Worm (Caenorhabditis elegans): ENCODE measurements around the gene bcmo-2.

The bcmo-2 gene

DNA sequence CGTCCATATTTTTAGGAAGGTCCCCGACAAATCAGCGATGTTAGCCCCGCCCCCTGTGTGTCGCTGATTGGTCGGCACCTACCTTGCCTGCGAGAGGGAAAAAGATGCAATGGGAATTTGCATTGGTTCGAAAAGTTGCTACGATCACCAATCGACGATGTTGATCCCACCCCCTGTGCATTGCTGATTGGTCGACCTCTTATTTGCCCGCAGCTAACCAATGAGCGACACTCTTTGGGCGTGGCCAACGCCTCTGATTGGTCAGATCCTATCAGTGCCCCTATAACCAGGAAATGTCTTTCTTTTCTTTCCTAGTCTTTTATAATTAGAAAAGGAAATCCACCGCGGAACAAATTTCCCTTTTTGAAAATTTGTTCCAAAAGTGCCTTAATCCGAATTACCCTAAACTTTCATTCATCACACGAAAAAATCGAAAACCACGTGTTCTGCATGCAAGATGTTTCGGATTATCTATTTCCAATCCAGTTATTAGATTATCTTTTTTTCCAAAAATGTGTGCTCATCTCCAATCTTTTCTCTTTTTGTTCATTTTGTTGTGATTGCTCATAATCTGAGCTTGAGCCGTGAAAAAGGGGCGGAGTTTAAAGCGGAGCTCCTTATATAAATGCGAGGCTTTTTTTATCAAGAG is 7.5 kb upstream of the bcmo-2 start:
- TF ChIP-seq gei-17 (GFP tag; optimal IDR thresholded peaks at IDR 0.05) = no peak
- 0 out of 2 replicates have a peak, but pooled peaks have one; percentile 32 for TF ChIP-seq zfh-2 (GFP tag; conservative IDR thresholded peaks at IDR 0.05)
- peak; percentile 89; the same call in 1 of the 2 replicates for TF ChIP-seq nfyb-1 (GFP tag; IDR thresholded peaks at IDR 0.05)

DNA sequence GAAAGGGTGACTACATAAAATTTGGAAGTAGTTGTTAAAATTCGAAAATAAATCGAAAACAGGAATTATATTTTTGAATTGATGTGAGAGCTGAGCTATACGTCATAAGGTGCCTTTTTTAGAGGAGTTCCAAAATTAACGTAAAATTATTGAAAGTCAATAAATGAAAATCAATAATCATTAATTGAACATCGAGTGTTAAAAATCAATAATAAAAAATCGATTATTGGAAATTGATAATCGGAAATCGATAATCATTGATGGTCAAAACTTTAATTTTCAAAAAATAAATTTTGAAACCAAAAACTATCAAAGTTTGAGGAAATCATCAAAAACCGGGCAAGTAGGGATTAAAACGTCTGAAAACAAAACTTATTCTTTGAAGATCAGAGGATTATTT is 3.0 kb upstream of the bcmo-2 start:
- TF ChIP-seq lag-1 (GFP tag; IDR thresholded peaks at IDR 0.05) = no peak
- no peak for TF ChIP-seq hmg-20 (GFP tag; IDR thresholded peaks at IDR 0.05)
- TF ChIP-seq Y56A3A.18 (GFP tag; IDR thresholded peaks at IDR 0.05) = no peak
- no peak for TF ChIP-seq tbx-9 (tag; optimal IDR thresholded peaks at IDR 0.05; ENCODE audit: borderline replicate concordance)
- no peak for TF ChIP-seq unc-62 (GFP tag; optimal IDR thresholded peaks at IDR 0.05)
- TF ChIP-seq madf-10 (tag; optimal IDR thresholded peaks at IDR 0.05) = no peak

DNA sequence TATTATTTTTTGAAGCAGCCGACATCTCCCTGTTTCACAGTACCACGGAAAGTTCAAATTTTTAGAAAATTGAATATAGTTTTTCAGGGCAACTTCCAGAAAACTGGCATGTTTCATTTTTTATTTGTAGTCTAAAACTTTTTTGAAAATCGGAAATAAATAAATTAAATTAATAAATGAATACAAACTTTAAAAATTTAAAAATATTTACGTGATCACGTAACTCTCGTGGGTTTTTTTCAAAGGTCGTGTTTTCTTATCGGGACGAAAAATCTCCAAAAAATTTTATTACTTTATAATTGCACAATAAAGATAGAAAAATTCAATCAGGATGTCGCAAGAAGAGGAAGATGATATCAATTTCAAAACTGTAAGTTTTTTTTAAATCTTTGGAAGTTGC is 1.1 kb upstream of the bcmo-2 start, which contains the start of gene F53C3.1:
Gene F53C3.1, plus strand, starts transcription at position 301 of the 400 bp plus-strand sequence.
- TF ChIP-seq nfyb-1 (GFP tag; IDR thresholded peaks at IDR 0.05) (no peak), let-607 (tag; optimal IDR thresholded peaks at IDR 0.05) (no peak), mes-4 (tag; optimal IDR thresholded peaks at IDR 0.05) (no peak), lin-35 (GFP tag; optimal IDR thresholded peaks at IDR 0.05) (no peak), repo-1 (tag; optimal IDR thresholded peaks at IDR 0.05) (no peak), mel-28 (tag; optimal IDR thresholded peaks at IDR 0.05; ENCODE audit: borderline replicate concordance) (no peak), T07F8.4 (tag; optimal IDR thresholded peaks at IDR 0.05) (no peak), somi-1 (GFP tag; optimal IDR thresholded peaks at IDR 0.05) (no peak)

DNA sequence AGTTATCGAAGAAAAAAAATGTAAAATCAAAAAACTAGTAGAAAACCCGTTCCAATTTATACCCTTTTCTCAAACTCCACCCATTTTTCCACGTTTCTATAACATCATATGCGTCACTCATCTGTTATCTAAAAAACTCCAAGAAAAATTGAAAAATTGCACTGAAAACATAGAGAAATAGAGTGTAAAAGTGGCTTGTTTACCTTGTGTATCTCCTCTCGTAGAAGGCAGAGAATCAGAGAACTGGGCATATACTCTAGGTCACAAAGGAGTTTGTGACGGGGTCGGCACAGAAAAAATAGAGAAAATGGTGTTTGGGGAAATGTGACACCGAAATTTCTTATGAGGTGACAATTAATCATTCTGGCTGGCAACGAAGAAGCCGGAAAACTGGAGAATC is 647 bp upstream of the bcmo-2 start:
- peak; percentile 71; the same call in 1 of the 2 replicates for TF ChIP-seq nfyb-1 (GFP tag; IDR thresholded peaks at IDR 0.05)
- peak; percentile 43; the same call in 1 of the 2 replicates for TF ChIP-seq hmg-1.2 (GFP tag; IDR thresholded peaks at IDR 0.05)
- peak in 1 of 2 experiments; percentile 18 for TF ChIP-seq let-607 (tag; optimal IDR thresholded peaks at IDR 0.05)
- peak; percentile 53 for TF ChIP-seq attf-5 (GFP tag; optimal IDR thresholded peaks at IDR 0.05)
- TF ChIP-seq ama-1 (optimal IDR thresholded peaks at IDR 0.05) = no peak
- no peak for TF ChIP-seq ama-1 (GFP tag; optimal IDR thresholded peaks at IDR 0.05)
- TF ChIP-seq pha-4 (tag; optimal IDR thresholded peaks at IDR 0.05) = peak; percentile 52
- TF ChIP-seq cebp-1 (GFP tag; IDR thresholded peaks at IDR 0.05) = no peak
- TF ChIP-seq cebp-1 (tag; optimal IDR thresholded peaks at IDR 0.05) = peak; percentile 55
- no peak for TF ChIP-seq ets-4 (GFP tag; optimal IDR thresholded peaks at IDR 0.05)
- TF ChIP-seq dox-1 (GFP tag; IDR thresholded peaks at IDR 0.05) = peak; percentile 45; the same call in 1 of the 2 replicates
- TF ChIP-seq die-1 (tag; optimal IDR thresholded peaks at IDR 0.05) = no peak
- no peak for TF ChIP-seq fkh-3 (tag; optimal IDR thresholded peaks at IDR 0.05)
- TF ChIP-seq nhr-80 (tag; optimal IDR thresholded peaks at IDR 0.05) = peak; percentile 87

DNA sequence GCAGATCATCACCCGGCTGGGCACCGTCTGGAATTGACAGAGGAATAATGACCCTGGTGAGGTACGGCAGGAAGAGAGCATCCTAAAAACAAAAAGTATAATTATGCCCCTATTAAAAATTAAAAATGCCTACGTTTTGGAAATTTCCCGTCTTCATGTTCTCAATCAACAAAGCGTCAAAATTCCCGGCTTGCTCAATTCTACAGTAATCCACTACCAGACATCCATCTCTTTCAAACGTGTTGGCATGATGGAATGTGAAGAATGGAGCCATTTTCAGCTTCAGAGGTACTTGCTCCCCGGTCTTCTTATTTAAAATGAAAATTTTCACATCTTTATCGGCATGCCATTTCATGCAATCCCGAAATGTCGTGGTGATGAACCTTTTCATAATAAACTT is 1.3 kb downstream of the bcmo-2 start:
- TF ChIP-seq ceh-58 (GFP tag; IDR thresholded peaks at IDR 0.05) (no peak), zfh-2 (GFP tag; conservative IDR thresholded peaks at IDR 0.05) (no peak), madf-3 (GFP tag; IDR thresholded peaks at IDR 0.05) (no peak), rcor-1 (GFP tag; IDR thresholded peaks at IDR 0.05) (no peak), T26A5.8 (tag; optimal IDR thresholded peaks at IDR 0.05) (no peak), cebp-1 (GFP tag; IDR thresholded peaks at IDR 0.05) (no peak), cebp-1 (tag; optimal IDR thresholded peaks at IDR 0.05) (no peak), sdz-38 (tag; optimal IDR thresholded peaks at IDR 0.05) (no peak), ztf-3 (GFP tag; optimal IDR thresholded peaks at IDR 0.05) (no peak), nhr-120 (GFP tag; IDR thresholded peaks at IDR 0.05) (no peak), F52B5.7 (tag; optimal IDR thresholded peaks at IDR 0.05) (no peak), snpc-4 (GFP tag; optimal IDR thresholded peaks at IDR 0.05) (no peak), snpc-4 (tag; optimal IDR thresholded peaks at IDR 0.05) (no peak), bed-1 (GFP tag; IDR thresholded peaks at IDR 0.05) (no peak), lin-40 (tag; optimal IDR thresholded peaks at IDR 0.05) (no peak), Y53F4B.3 (GFP tag; IDR thresholded peaks at IDR 0.05) (no peak), lsy-27 (tag; optimal IDR thresholded peaks at IDR 0.05; ENCODE audit: borderline replicate concordance, insufficient read depth) (no peak), tbx-9 (tag; optimal IDR thresholded peaks at IDR 0.05; ENCODE audit: borderline replicate concordance) (no peak), B0019.2 (GFP tag; conservative IDR thresholded peaks at IDR 0.05) (no peak)

All from whole organism, young adult.